Fruit fly (Drosophila melanogaster): ENCODE results near the gene NijC.

The NijC gene

dm6 chr3R:12656946-12657566, 37.9 kb upstream of the NijC start:
- TF ChIP-seq CG3032 (tag; optimal IDR thresholded peaks at IDR 0.05) (no peak), fkh (GFP tag; optimal IDR thresholded peaks at IDR 0.05) (peak; percentile 63), vri (GFP tag; optimal IDR thresholded peaks at IDR 0.05) (no peak), svp (GFP tag) (peak; percentile 12), CG11294 (GFP tag; IDR thresholded peaks at IDR 0.05) (no peak)

DNA sequence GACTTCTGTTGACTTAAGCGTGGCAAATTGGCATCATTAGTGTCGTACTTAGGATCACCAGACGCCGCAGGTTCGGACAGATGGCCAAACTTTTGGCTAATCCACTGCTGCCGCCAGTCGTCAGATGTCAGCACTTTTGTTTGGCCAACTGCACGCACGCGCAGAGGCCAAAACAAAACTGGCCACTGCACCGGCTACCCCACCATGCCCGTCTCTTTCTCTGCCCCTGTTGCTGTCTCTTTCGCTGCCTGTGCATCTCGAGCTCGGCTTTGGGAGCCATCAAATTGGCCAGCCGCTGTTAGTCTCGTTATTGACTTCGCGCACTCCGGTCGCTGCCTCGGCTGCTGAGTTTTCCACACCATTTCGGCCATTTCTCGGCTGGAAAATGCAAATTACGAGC, 32.4 kb upstream of the NijC start, which contains the start of gene CG14395:
CG14395 (plus strand) TSS at position 301 of the 400 bp plus-strand sequence.
- TF ChIP-seq eg (GFP tag; IDR thresholded peaks at IDR 0.05) (peak; percentile 36; the same call in 1 of the 3 replicates), Hr38 (GFP tag; optimal IDR thresholded peaks at IDR 0.05) (no peak)

dm6 chr3R:12666206-12666834, 28.6 kb upstream of the NijC start:
- TF ChIP-seq vri (GFP tag; optimal IDR thresholded peaks at IDR 0.05) (no peak), cyc (GFP tag; optimal IDR thresholded peaks at IDR 0.05) (no peak), CG3032 (tag; optimal IDR thresholded peaks at IDR 0.05) (no peak), Hr39 (GFP tag; optimal IDR thresholded peaks at IDR 0.05) (no peak), Gug (GFP tag; IDR thresholded peaks at IDR 0.05) (no peak), Smox (GFP tag; optimal IDR thresholded peaks at IDR 0.05) (no peak)

- TF ChIP-seq Ets96B (tag; optimal IDR thresholded peaks at IDR 0.05): no peak
- TF ChIP-seq svp (GFP tag): peak; percentile 98
- TF ChIP-seq CG3032 (tag; optimal IDR thresholded peaks at IDR 0.05): no peak
Measured at dm6 chr3R:12674041-12674623, 20.8 kb upstream of the NijC start, which contains the start of gene Gnmt. TSS of gene Gnmt (plus strand) at chr3R:12674608.

- TF ChIP-seq CG8319 (GFP tag; optimal IDR thresholded peaks at IDR 0.05): no peak
- no peak for TF ChIP-seq CG8632 (GFP tag; optimal IDR thresholded peaks at IDR 0.05)
- TF ChIP-seq Hr4 (GFP tag; optimal IDR thresholded peaks at IDR 0.05): no peak
- TF ChIP-seq CG31627 (GFP tag; optimal IDR thresholded peaks at IDR 0.05): no peak
- no peak for TF ChIP-seq CG11294 (GFP tag; IDR thresholded peaks at IDR 0.05)
- TF ChIP-seq fkh (GFP tag; optimal IDR thresholded peaks at IDR 0.05): no peak
- no peak for TF ChIP-seq fd59A (GFP tag; optimal IDR thresholded peaks at IDR 0.05)
- TF ChIP-seq CG4318 (GFP tag; optimal IDR thresholded peaks at IDR 0.05): no peak
- TF ChIP-seq fd85E (GFP tag; optimal IDR thresholded peaks at IDR 0.05): no peak
- no peak for TF ChIP-seq CG6276 (GFP tag; optimal IDR thresholded peaks at IDR 0.05)
- no peak for TF ChIP-seq CG11902 (GFP tag; optimal IDR thresholded peaks at IDR 0.05)
Measured at dm6 chr3R:12676160-12676559, 18.8 kb upstream of the NijC start, which contains the start of gene CG43630. TSS of gene CG43630 (minus strand) at chr3R:12676260.

DNA sequence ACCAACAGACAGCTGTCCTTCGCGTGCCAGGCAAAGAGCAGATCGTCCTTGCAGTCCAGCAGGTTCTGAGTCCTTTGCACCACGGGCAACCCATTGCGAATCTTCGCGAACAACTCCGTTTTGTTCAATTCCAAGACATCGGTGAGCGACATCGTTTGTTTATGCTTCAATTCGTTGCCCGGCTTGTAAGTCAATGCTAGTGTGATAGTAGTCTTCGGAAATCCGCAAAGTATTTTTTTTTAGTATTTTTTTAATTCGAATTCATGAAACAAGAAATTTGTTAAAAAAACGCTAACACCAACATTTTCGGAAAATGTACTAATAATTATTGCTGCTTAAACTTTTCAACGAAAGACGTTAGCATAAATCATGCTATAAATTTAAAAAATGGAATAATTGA, 16.1 kb upstream of the NijC start, which contains the start of gene mbo:
mbo (minus strand) TSS at position 203 of the 400 bp plus-strand sequence.
- TF ChIP-seq CG8632 (GFP tag; optimal IDR thresholded peaks at IDR 0.05): no peak
- no peak for TF ChIP-seq eg (GFP tag; IDR thresholded peaks at IDR 0.05)
- no peak for TF ChIP-seq CG6163 (GFP tag; IDR thresholded peaks at IDR 0.05)

- TF ChIP-seq svp (GFP tag): peak; percentile 79
- TF ChIP-seq dac (GFP tag; optimal IDR thresholded peaks at IDR 0.05): no peak
- TF ChIP-seq fd59A (GFP tag; optimal IDR thresholded peaks at IDR 0.05): no peak
Measured at dm6 chr3R:12681275-12681674, 13.7 kb upstream of the NijC start, which contains the start of gene Cyp313a4. TSS of gene Cyp313a4 (minus strand) at chr3R:12681375.

dm6 chr3R:12685290-12685689, 9.6 kb upstream of the NijC start:
- no peak for TF ChIP-seq CG11294 (GFP tag; IDR thresholded peaks at IDR 0.05)
- TF ChIP-seq Blimp-1 (GFP tag; optimal IDR thresholded peaks at IDR 0.05): no peak
- no peak for TF ChIP-seq salr (GFP tag; optimal IDR thresholded peaks at IDR 0.05)
- no peak for TF ChIP-seq CG6808 (GFP tag; optimal IDR thresholded peaks at IDR 0.05)
- no peak for TF ChIP-seq Hr4 (GFP tag; optimal IDR thresholded peaks at IDR 0.05)
- no peak for TF ChIP-seq dsx (GFP tag; optimal IDR thresholded peaks at IDR 0.05; ENCODE audit: poor library complexity, severe bottlenecking)
- TF ChIP-seq spab (GFP tag; optimal IDR thresholded peaks at IDR 0.05): no peak
- no peak for TF ChIP-seq CG8632 (GFP tag; optimal IDR thresholded peaks at IDR 0.05)
- TF ChIP-seq acj6 (GFP tag; optimal IDR thresholded peaks at IDR 0.05): no peak
- no peak for TF ChIP-seq net (GFP tag; optimal IDR thresholded peaks at IDR 0.05)
- TF ChIP-seq lz (GFP tag; optimal IDR thresholded peaks at IDR 0.05): no peak
- no peak for TF ChIP-seq fd59A (GFP tag; optimal IDR thresholded peaks at IDR 0.05)

Measured in whole organism, prepupa.